Worm (Caenorhabditis elegans): Measurements from ENCODE around the gene kcmf-1.

- TF ChIP-seq drap-1 (GFP tag; optimal IDR thresholded peaks at IDR 0.05), result no peak
- TF ChIP-seq unc-62 (GFP tag; optimal IDR thresholded peaks at IDR 0.05), result no peak
Observed at ce11 chrIII:7837567-7837966, 8.4 kb downstream of the kcmf-1 start.
